Worm (Caenorhabditis elegans) whole organism, L4 larva: ENCODE data around the gene str-170.

Experiments
- R02D3.7 ChIP-seq: fragments of 150-350 bp; sonication (generic microtip); optimal IDR thresholded peaks from 3 replicates; lab custom pipeline; 2014; ENCODE audit warnings: missing biosample characterization, missing genetic modification characterization
- ZK546.5 ChIP-seq, 2 experiments: sonication (generic microtip); optimal IDR thresholded peaks; 2 replicates each; lab custom pipeline; 2017; ENCODE audit warnings: missing biosample characterization in 2 of 2, missing genetic modification characterization in 2 of 2
- ama-1 ChIP-seq: fragments of 150-350 bp; optimal IDR thresholded peaks from 2 replicates; lab custom pipeline; 2014; ENCODE audit warnings: inconsistent platforms, mixed read lengths
- ceh-28 ChIP-seq: fragments of 150-350 bp; optimal IDR thresholded peaks from 2 replicates; lab custom pipeline; 2014; ENCODE audit warnings: missing biosample characterization, missing genetic modification reagents, missing genetic modification characterization
- dmd-6 ChIP-seq: fragments of 200-800 bp; sonication (Bioruptor generic); IDR thresholded peaks from 2 replicates; pipeline ENCODE4 v1.3.6; 2022; ENCODE audit warnings: missing genetic modification reagents, missing genetic modification characterization, missing compliant biosample characterization
- mep-1 ChIP-seq: fragments of 150-350 bp; sonication (generic microtip); optimal IDR thresholded peaks from 3 replicates; lab custom pipeline; 2014; ENCODE audit warnings: missing biosample characterization, missing genetic modification characterization
- nhr-76 ChIP-seq: fragments of 150-350 bp; optimal IDR thresholded peaks from 2 replicates; lab custom pipeline; 2014; ENCODE audit warnings: missing biosample characterization, missing genetic modification characterization
- nhr-77 ChIP-seq: fragments of 150-350 bp; optimal IDR thresholded peaks from 2 replicates; lab custom pipeline; 2014; ENCODE audit warnings: missing biosample characterization, missing genetic modification characterization
- set-16 ChIP-seq: fragments of 200-800 bp; sonication (Bioruptor generic); IDR thresholded peaks from 2 replicates; pipeline ENCODE4 v1.3.6; 2022; ENCODE audit warnings: missing genetic modification reagents, missing genetic modification characterization, missing compliant biosample characterization
- snpc-4 ChIP-seq: fragments of 150-350 bp; optimal IDR thresholded peaks from 2 replicates; lab custom pipeline; 2014; ENCODE audit warnings: missing biosample characterization, missing genetic modification characterization
- unc-39 ChIP-seq: sonication (generic microtip); optimal IDR thresholded peaks from 2 replicates; lab custom pipeline; 2017; ENCODE audit warnings: missing biosample characterization, missing genetic modification characterization
- unc-62 ChIP-seq, 3 experiments: fragments of 150-350 bp in 1 of 3; sonication (generic microtip); optimal IDR thresholded peaks in 2 of 3; peaks in 1 of 3; 1 replicate in 1 of 3; 2 replicates in 2 of 3; lab custom pipeline; 2014 to 2017; ENCODE audit warnings: missing biosample characterization in 3 of 3, missing genetic modification characterization in 3 of 3, missing genetic modification reagents in 3 of 3, missing genotype in 1 of 3

- TF ChIP-seq mep-1 (tag; lab: Kevin White, UChicago) (no peak), dmd-6 (no peak), set-16 (GFP tag; lab: Robert Waterston, UW) (no peak), nhr-77 (tag; lab: Kevin White, UChicago) (no peak), ama-1 (lab: Kevin White, UChicago) (no peak), snpc-4 (tag; lab: Kevin White, UChicago) (no peak), ceh-28 (tag; lab: Kevin White, UChicago) (no peak), R02D3.7 (tag; lab: Kevin White, UChicago) (no peak), unc-39 (no peak), unc-62 (GFP tag; optimal IDR thresholded peaks at IDR 0.05 in 1 of 2; lab: Kevin White, UChicago) (no peak), unc-62 (tag; optimal IDR thresholded peaks at IDR 0.05; lab: Kevin White, UChicago) (no peak), nhr-76 (tag; lab: Kevin White, UChicago) (no peak), ZK546.5 (tag; optimal IDR thresholded peaks at IDR 0.05; lab: Kevin White, UChicago) (no peak)
Measured at ce11 chrIV:4829641-4830040, 47.6 kb upstream of the str-170 start.
